Fruit fly (Drosophila melanogaster): ENCODE measurements around the gene CecA2.

The CecA2 gene

dm6 chr3R:30208766-30209484, 3.0 kb upstream of the CecA2 start, which contains the start of gene RpS7 (continued):
- TF ChIP-seq tx (GFP tag; optimal IDR thresholded peaks at IDR 0.05) (peak; percentile 15), Ssrp (tag; optimal IDR thresholded peaks at IDR 0.05) (no peak), crc (GFP tag; optimal IDR thresholded peaks at IDR 0.05) (peak; percentile 30), Dad (GFP tag; optimal IDR thresholded peaks at IDR 0.05) (peak; percentile 26), slp2 (GFP tag; optimal IDR thresholded peaks at IDR 0.05) (peak; percentile 37), cwo (GFP tag; optimal IDR thresholded peaks at IDR 0.05) (peak; percentile 32), CG12236 (GFP tag; optimal IDR thresholded peaks at IDR 0.05) (no peak), nmo (GFP tag; optimal IDR thresholded peaks at IDR 0.05) (peak; percentile 77), CG13296 (GFP tag; optimal IDR thresholded peaks at IDR 0.05) (peak; percentile 89), NFAT (GFP tag; IDR thresholded peaks at IDR 0.05) (peak; percentile 79; the same call in 1 of the 2 replicates), Trl (optimal IDR thresholded peaks at IDR 0.05) (no peak), Trl (GFP tag; optimal IDR thresholded peaks at IDR 0.05) (peak; percentile 24), Sox102F (GFP tag; optimal IDR thresholded peaks at IDR 0.05) (peak; percentile 20), bsh (GFP tag; optimal IDR thresholded peaks at IDR 0.05) (peak; percentile 48 to 65), CG8388 (GFP tag; optimal IDR thresholded peaks at IDR 0.05) (peak; percentile 86), Lhr (GFP tag; optimal IDR thresholded peaks at IDR 0.05) (peak; percentile 51), Stat92E (GFP tag; optimal IDR thresholded peaks at IDR 0.05) (peak in 1 of 3 experiments; percentile 17), MTF-1 (GFP tag; optimal IDR thresholded peaks at IDR 0.05; ENCODE audit: borderline replicate concordance) (peak; percentile 90), CG6689 (GFP tag; IDR thresholded peaks at IDR 0.05) (peak; percentile 69), pan (optimal IDR thresholded peaks at IDR 0.05) (no peak), pan (GFP tag; optimal IDR thresholded peaks at IDR 0.05 in 1 of 2, IDR thresholded peaks at IDR 0.05 in 1 of 2) (peak in 1 of 2 experiments; percentile 80), Dp (GFP tag; optimal IDR thresholded peaks at IDR 0.05) (peak; percentile 48), bbx (GFP tag; IDR thresholded peaks at IDR 0.05; ENCODE audit: partially characterized antibody) (peak; percentile 96), Dip2 (GFP tag; IDR thresholded peaks at IDR 0.05) (no peak), CG17328 (GFP tag; IDR thresholded peaks at IDR 0.05) (peak; percentile 83), ERR (GFP tag; optimal IDR thresholded peaks at IDR 0.05) (no peak), CG2875 (GFP tag; optimal IDR thresholded peaks at IDR 0.05) (peak; percentile 67), cato (GFP tag; optimal IDR thresholded peaks at IDR 0.05; ENCODE audit: borderline replicate concordance) (peak; percentile 20), Ets97D (GFP tag; optimal IDR thresholded peaks at IDR 0.05) (peak; percentile 98), Opbp (GFP tag; IDR thresholded peaks at IDR 0.05; ENCODE audit: partially characterized antibody) (peak; percentile 95), corto (GFP tag; optimal IDR thresholded peaks at IDR 0.05) (no peak), Asciz (GFP tag; optimal IDR thresholded peaks at IDR 0.05) (peak; percentile 78), eve (GFP tag; optimal IDR thresholded peaks at IDR 0.05) (peak in 1 of 2 experiments; percentile 71), gce (GFP tag; IDR thresholded peaks at IDR 0.05) (peak; percentile 59; the same call in 1 of the 3 replicates), bowl (GFP tag; IDR thresholded peaks at IDR 0.05) (peak; percentile 65), hkb (optimal IDR thresholded peaks at IDR 0.05) (peak; percentile 36), hkb (GFP tag; IDR thresholded peaks at IDR 0.05) (peak; percentile 81), CG3995 (GFP tag; optimal IDR thresholded peaks at IDR 0.05) (peak; percentile 36), CG15269 (tag; optimal IDR thresholded peaks at IDR 0.05) (peak; percentile 75), CG7987 (GFP tag; optimal IDR thresholded peaks at IDR 0.05) (peak; percentile 93), wek (GFP tag; optimal IDR thresholded peaks at IDR 0.05) (peak; percentile 88), CG17385 (GFP tag; optimal IDR thresholded peaks at IDR 0.05) (peak; percentile 83), CG2712 (tag; optimal IDR thresholded peaks at IDR 0.05) (peak; percentile 69), CG3847 (GFP tag; IDR thresholded peaks at IDR 0.05) (peak; percentile 85), CG34376 (GFP tag; optimal IDR thresholded peaks at IDR 0.05) (peak; percentile 92), caup (GFP tag; optimal IDR thresholded peaks at IDR 0.05; ENCODE audit: severe bottlenecking) (peak; percentile 86), TFAM (GFP tag; optimal IDR thresholded peaks at IDR 0.05) (peak; percentile 20), Ada2b (GFP tag; IDR thresholded peaks at IDR 0.05) (peak; percentile 50; the same call in 1 of the 2 replicates)

Measured in whole organism, embryonic.